Worm (Caenorhabditis elegans): ENCODE data around the gene C25F9.12.

DNA sequence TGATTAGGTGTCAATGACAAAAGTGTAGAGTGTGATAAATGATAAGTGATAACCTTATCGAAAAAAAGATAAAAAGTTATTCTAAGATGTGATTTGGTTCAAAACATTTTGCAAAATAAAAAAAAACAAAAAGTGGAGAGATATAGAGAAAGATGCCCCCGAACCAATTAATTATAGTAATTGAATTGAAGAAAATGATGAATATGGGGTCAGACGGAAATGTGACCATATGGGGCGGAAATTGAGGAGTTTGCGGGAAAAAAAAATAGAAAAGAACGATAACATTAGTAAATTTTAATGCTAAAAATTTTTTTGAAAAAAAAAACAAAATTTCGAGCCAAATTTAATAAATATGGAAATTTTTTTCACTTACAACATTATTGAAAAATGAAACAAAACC lies 48.2 kb downstream of the C25F9.12 start:
- TF ChIP-seq tab-1 (GFP tag; IDR thresholded peaks at IDR 0.05) (no peak), klf-2 (GFP tag; conservative IDR thresholded peaks at IDR 0.05) (no peak)

All from whole organism, midembryonic.